Fruit fly (Drosophila melanogaster) whole organism, adult: ENCODE results near the gene CG6724.

Experiments used
- CG11617 ChIP-seq: fragments of 200-800 bp; sonication (Bioruptor generic); optimal IDR thresholded peaks from 2 replicates; lab custom pipeline; 2017; ENCODE audit warnings: mild to moderate bottlenecking, missing biosample characterization, missing genetic modification reagents, missing genetic modification characterization
- CG14711 ChIP-seq: fragments of 200-800 bp; sonication (Bioruptor generic); optimal IDR thresholded peaks from 2 replicates; lab custom pipeline; 2018; ENCODE audit warnings: missing biosample characterization, mild to moderate bottlenecking, missing genetic modification characterization, moderate library complexity
- CG1620 ChIP-seq: fragments of 200-800 bp; sonication (Bioruptor generic); optimal IDR thresholded peaks from 2 replicates; lab custom pipeline; 2016; ENCODE audit warnings: missing biosample characterization, missing genetic modification characterization
- CG33017 ChIP-seq: fragments of 200-800 bp; sonication (Bioruptor generic); optimal IDR thresholded peaks from 2 replicates; lab custom pipeline; 2018; ENCODE audit warnings: missing biosample characterization, mild to moderate bottlenecking, missing genetic modification characterization, moderate library complexity
- CG7101 ChIP-seq: fragments of 200-800 bp; sonication (Bioruptor generic); optimal IDR thresholded peaks from 2 replicates; lab custom pipeline; 2018; ENCODE audit warnings: missing biosample characterization, mild to moderate bottlenecking, missing genetic modification characterization, moderate library complexity
- Clk ChIP-seq: fragments of 200-800 bp; sonication (Bioruptor generic); optimal IDR thresholded peaks from 2 replicates; lab custom pipeline; 2017; ENCODE audit warnings: missing biosample characterization, missing genetic modification characterization
- Crg-1 ChIP-seq: fragments of 200-800 bp; sonication (Bioruptor generic); optimal IDR thresholded peaks from 2 replicates; lab custom pipeline; 2016; ENCODE audit warnings: missing biosample characterization, missing genetic modification characterization
- Hr96 ChIP-seq: fragments of 200-800 bp; sonication (Bioruptor generic); optimal IDR thresholded peaks from 2 replicates; lab custom pipeline; 2016; ENCODE audit warnings: missing biosample characterization, missing genetic modification characterization
- kay ChIP-seq: fragments of 200-800 bp; sonication (Bioruptor generic); peaks from one replicate; lab custom pipeline; 2016; ENCODE audit warnings: missing biosample characterization, missing genetic modification characterization, borderline replicate concordance
- pad ChIP-seq: fragments of 200-800 bp; sonication (Bioruptor generic); optimal IDR thresholded peaks from 3 replicates; lab custom pipeline; 2017; ENCODE audit warnings: missing biosample characterization, missing genetic modification characterization, mild to moderate bottlenecking, moderate library complexity, missing genetic modification reagents
- toe ChIP-seq: fragments of 200-800 bp; sonication (Bioruptor generic); optimal IDR thresholded peaks from 2 replicates; lab custom pipeline; 2016; ENCODE audit warnings: missing biosample characterization, missing genetic modification characterization

- TF ChIP-seq kay (GFP tag; lab: Kevin White, UChicago) (no peak), Crg-1 (no peak), CG11617 (GFP tag; lab: Kevin White, UChicago) (peak; percentile 7), toe (no peak), Hr96 (GFP tag; lab: Kevin White, UChicago) (peak; percentile 38), CG14711 (no peak), CG1620 (no peak), pad (GFP tag; lab: Kevin White, UChicago) (no peak), Clk (GFP tag; lab: Kevin White, UChicago) (no peak), CG7101 (peak; percentile 48), CG33017 (tag; lab: Kevin White, UChicago) (peak; percentile 66)
Observed at dm6 chr2L:10756049-10756448, 13.7 kb downstream of the CG6724 start, which contains the start of gene CG17124.
